Worm (Caenorhabditis elegans): ENCODE measurements around the gene rps-18.

rps-18 gene

DNA sequence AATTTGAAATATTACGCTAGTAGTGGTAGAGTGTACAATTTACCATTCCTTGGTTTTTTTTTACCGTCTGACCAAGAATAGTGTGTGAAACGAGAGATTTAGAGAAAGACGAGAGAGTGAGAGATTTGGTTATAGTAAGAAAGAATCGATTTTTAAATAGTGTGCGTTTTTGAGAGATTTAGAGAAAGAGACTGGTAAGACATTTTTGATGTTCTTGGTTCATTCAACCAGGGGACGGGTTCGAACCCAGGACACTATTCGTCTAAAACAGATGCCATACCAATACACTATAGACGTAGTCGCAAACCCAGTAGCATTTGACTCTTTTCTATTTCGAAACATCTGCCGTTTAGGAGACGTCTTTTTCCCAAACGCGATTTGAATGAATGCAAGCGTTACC, 12.6 kb downstream of the rps-18 start (continued):
- TF ChIP-seq F37B4.10 (GFP tag; IDR thresholded peaks at IDR 0.05) (no peak), efl-1 (GFP tag; optimal IDR thresholded peaks at IDR 0.05) (peak; percentile 14), F39B2.1 (GFP tag; IDR thresholded peaks at IDR 0.05) (no peak), madf-10 (tag; optimal IDR thresholded peaks at IDR 0.05) (peak; percentile 75), dpl-1 (GFP tag; optimal IDR thresholded peaks at IDR 0.05) (no peak), T07F8.4 (tag; optimal IDR thresholded peaks at IDR 0.05) (peak; percentile 68), rpc-1 (optimal IDR thresholded peaks at IDR 0.05) (peak; percentile 76), rpc-1 (tag; optimal IDR thresholded peaks at IDR 0.05) (peak; percentile 71), mxl-1 (tag; optimal IDR thresholded peaks at IDR 0.05) (no peak), ceh-79 (tag; optimal IDR thresholded peaks at IDR 0.05) (no peak), T26A5.8 (tag; optimal IDR thresholded peaks at IDR 0.05) (no peak), Y53F4B.3 (GFP tag; IDR thresholded peaks at IDR 0.05) (0 out of 2 replicates have a peak, but pooled peaks have one; percentile 34), egl-44 (GFP tag; IDR thresholded peaks at IDR 0.05) (no peak), lin-26 (GFP tag; IDR thresholded peaks at IDR 0.05) (no peak), ccch-3 (GFP tag; optimal IDR thresholded peaks at IDR 0.05) (peak; percentile 20), ets-4 (GFP tag; optimal IDR thresholded peaks at IDR 0.05) (no peak), tlf-1 (GFP tag; optimal IDR thresholded peaks at IDR 0.05) (peak; percentile 43), zfh-2 (GFP tag; conservative IDR thresholded peaks at IDR 0.05) (no peak), hsf-1 (GFP tag; IDR thresholded peaks at IDR 0.05) (no peak), C17E4.6 (GFP tag; IDR thresholded peaks at IDR 0.05) (peak; percentile 83; the same call in 1 of the 2 replicates), rcor-1 (GFP tag; IDR thresholded peaks at IDR 0.05) (peak; percentile 72), attf-6 (GFP tag; IDR thresholded peaks at IDR 0.05) (peak; percentile 98), F10E7.11 (tag; optimal IDR thresholded peaks at IDR 0.05) (no peak), F33H1.4 (GFP tag; IDR thresholded peaks at IDR 0.05) (peak; percentile 50), snpc-1.1 (tag; optimal IDR thresholded peaks at IDR 0.05; ENCODE audit: insufficient read depth) (peak; percentile 53), ceh-40 (GFP tag; IDR thresholded peaks at IDR 0.05) (no peak), F23B12.7 (tag; optimal IDR thresholded peaks at IDR 0.05; ENCODE audit: insufficient read depth) (no peak), lin-35 (GFP tag; optimal IDR thresholded peaks at IDR 0.05) (peak in 1 of 3 experiments; percentile 80), ekl-4 (GFP tag; IDR thresholded peaks at IDR 0.05) (no peak), mes-4 (tag; optimal IDR thresholded peaks at IDR 0.05) (no peak), K12H6.12 (tag; optimal IDR thresholded peaks at IDR 0.05) (peak; percentile 43), unc-62 (GFP tag; optimal IDR thresholded peaks at IDR 0.05) (no peak), hlh-26 (GFP tag; conservative IDR thresholded peaks at IDR 0.05) (no peak), B0035.1 (tag; optimal IDR thresholded peaks at IDR 0.05) (peak; percentile 66), somi-1 (GFP tag; optimal IDR thresholded peaks at IDR 0.05) (peak; percentile 64), ztf-28 (GFP tag; IDR thresholded peaks at IDR 0.05) (no peak), let-526 (GFP tag; IDR thresholded peaks at IDR 0.05) (no peak), snpc-4 (GFP tag; optimal IDR thresholded peaks at IDR 0.05) (peak; percentile 90), snpc-4 (tag; optimal IDR thresholded peaks at IDR 0.05) (peak; percentile 72 to 97 (median 94)), K11D2.4 (GFP tag; IDR thresholded peaks at IDR 0.05) (peak; percentile 75; the same call in 1 of the 2 replicates), cebp-2 (GFP tag; IDR thresholded peaks at IDR 0.05) (no peak), F22D6.2 (tag; optimal IDR thresholded peaks at IDR 0.05) (peak; percentile 59), him-1 (tag; optimal IDR thresholded peaks at IDR 0.05) (no peak), ztf-25 (GFP tag; IDR thresholded peaks at IDR 0.05) (no peak), lag-1 (GFP tag; IDR thresholded peaks at IDR 0.05) (no peak), D2030.7 (GFP tag; IDR thresholded peaks at IDR 0.05) (peak; percentile 72), F57A8.1 (GFP tag; optimal IDR thresholded peaks at IDR 0.05) (no peak), dox-1 (GFP tag; IDR thresholded peaks at IDR 0.05) (no peak), ZK185.1 (tag; optimal IDR thresholded peaks at IDR 0.05; ENCODE audit: poor library complexity, severe bottlenecking) (peak; percentile 94), hmg-1.2 (GFP tag; IDR thresholded peaks at IDR 0.05) (peak; percentile 94)

All from whole organism, young adult.